Fruit fly (Drosophila melanogaster) whole organism, wandering third instar larva: Measurements from ENCODE around the gene eIF5B.

ENCODE experiments used
- CG32264 ChIP-seq: fragments of 200-800 bp; sonication (Bioruptor generic); optimal IDR thresholded peaks from 2 replicates; lab custom pipeline; 2016; ENCODE audit warnings: missing biosample characterization, missing genetic modification characterization
- CG9705 ChIP-seq: fragments of 200-800 bp; sonication (Bioruptor generic); optimal IDR thresholded peaks from 2 replicates; lab custom pipeline; 2018; ENCODE audit warnings: missing biosample characterization, mild to moderate bottlenecking, missing genetic modification characterization
- CrebA ChIP-seq: fragments of 200-800 bp; sonication (Bioruptor generic); optimal IDR thresholded peaks from 2 replicates; lab custom pipeline; 2016; ENCODE audit warnings: missing biosample characterization, mild to moderate bottlenecking, missing genetic modification characterization, borderline replicate concordance
- Dif ChIP-seq: fragments of 200-275, 200-300 bp; sonication (Bioruptor generic); optimal IDR thresholded peaks from 2 replicates; lab custom pipeline; 2018; ENCODE audit warnings: missing biosample characterization, missing genetic modification characterization; ENCODE audit not compliant: partially characterized antibody
- HLH106 ChIP-seq: fragments of 200-800 bp; optimal IDR thresholded peaks from 3 replicates; lab custom pipeline; 2019; ENCODE audit warnings: missing biosample characterization, mild to moderate bottlenecking, missing genetic modification characterization, moderate library complexity
- Hr78 ChIP-seq: fragments of >200 bp; optimal IDR thresholded peaks from 2 replicates; lab custom pipeline; 2017; ENCODE audit warnings: missing biosample characterization, missing genetic modification characterization
- Hr83 ChIP-seq: fragments of 200-300 bp; sonication (Bioruptor generic); optimal IDR thresholded peaks from 2 replicates; lab custom pipeline; 2016; ENCODE audit warnings: missing biosample characterization, mild to moderate bottlenecking, missing genetic modification characterization, moderate library complexity; ENCODE audit not compliant: poor library complexity, severe bottlenecking
- Jra ChIP-seq: sonication (Bioruptor generic); optimal IDR thresholded peaks from 2 replicates; lab custom pipeline; 2016; ENCODE audit warnings: missing biosample characterization, missing genetic modification characterization
- Mio ChIP-seq: sonication (Bioruptor generic); optimal IDR thresholded peaks from 2 replicates; lab custom pipeline; 2016; ENCODE audit warnings: missing biosample characterization, missing genetic modification characterization
- Myc ChIP-seq: fragments of >200 bp; optimal IDR thresholded peaks from 2 replicates; lab custom pipeline; 2017
- N ChIP-seq: fragments of >200 bp; optimal IDR thresholded peaks from 2 replicates; lab custom pipeline; 2018; ENCODE audit warnings: missing biosample characterization, missing external identifiers, missing genetic modification characterization
- OdsH ChIP-seq: fragments of 200-800 bp; sonication (Bioruptor generic); optimal IDR thresholded peaks from 2 replicates; lab custom pipeline; 2016; ENCODE audit warnings: missing biosample characterization, mild to moderate bottlenecking, missing genetic modification characterization
- Rel ChIP-seq, 2 experiments: fragments of 200-800 bp; sonication (Bioruptor generic) in 1 of 2; optimal IDR thresholded peaks; 2 replicates in 1 of 2; 3 replicates in 1 of 2; lab custom pipeline; 2016 to 2019; ENCODE audit warnings: mild to moderate bottlenecking in 2 of 2, missing biosample characterization in 2 of 2, missing genetic modification characterization in 2 of 2, moderate library complexity in 1 of 2
- Sp1 ChIP-seq: fragments of 200-800 bp; sonication (Bioruptor generic); optimal IDR thresholded peaks from 3 replicates; lab custom pipeline; 2019; ENCODE audit warnings: missing biosample characterization, mild to moderate bottlenecking, missing genetic modification characterization, moderate library complexity
- Vsx2 ChIP-seq: fragments of 200-300, 225-300 bp; sonication (Bioruptor generic); optimal IDR thresholded peaks from 2 replicates; lab custom pipeline; 2018; ENCODE audit warnings: missing biosample characterization, missing genetic modification characterization; ENCODE audit not compliant: partially characterized antibody
- br ChIP-seq: fragments of 200-800 bp; sonication (Bioruptor generic); optimal IDR thresholded peaks from 2 replicates; lab custom pipeline; 2016; ENCODE audit warnings: missing biosample characterization, missing genetic modification characterization
- dl ChIP-seq, 2 experiments: fragments of 175-275, 200-275 bp in 1 of 2; fragments of 200-275 bp in 1 of 2; sonication (Bioruptor generic); optimal IDR thresholded peaks; lab custom pipeline; 2018; ENCODE audit warnings: mild to moderate bottlenecking in 2 of 2, missing biosample characterization in 2 of 2, missing genetic modification characterization in 2 of 2, moderate library complexity in 2 of 2; ENCODE audit not compliant: partially characterized antibody in 2 of 2, insufficient read depth in 1 of 2
- dmrt93B ChIP-seq: fragments of 200-800 bp; sonication (Bioruptor generic); optimal IDR thresholded peaks from 2 replicates; lab custom pipeline; 2018; ENCODE audit warnings: missing biosample characterization, mild to moderate bottlenecking, missing genetic modification characterization
- dsf ChIP-seq: sonication (Bioruptor generic); optimal IDR thresholded peaks from 2 replicates; lab custom pipeline; 2016; ENCODE audit warnings: missing biosample characterization, missing genetic modification characterization, borderline replicate concordance
- ey ChIP-seq: fragments of 200-800 bp; sonication (Bioruptor generic); optimal IDR thresholded peaks from 2 replicates; lab custom pipeline; 2016; ENCODE audit warnings: missing biosample characterization, missing genetic modification characterization
- foxo ChIP-seq, 2 experiments: fragments of 200-800 bp; sonication (Bioruptor generic); optimal IDR thresholded peaks; 2 replicates in 1 of 2; 3 replicates in 1 of 2; lab custom pipeline; 2016 to 2017; ENCODE audit warnings: missing biosample characterization in 2 of 2, missing genetic modification characterization in 2 of 2
- fru ChIP-seq: fragments of 200-800 bp; sonication (Bioruptor generic); optimal IDR thresholded peaks from 3 replicates; lab custom pipeline; 2016; ENCODE audit warnings: missing biosample characterization, mild to moderate bottlenecking, missing genetic modification characterization
- h ChIP-seq: fragments of 200-800 bp; sonication (Bioruptor generic); optimal IDR thresholded peaks from 3 replicates; lab custom pipeline; 2016; ENCODE audit warnings: missing biosample characterization, mild to moderate bottlenecking, missing genetic modification characterization
- jim ChIP-seq: fragments of 175-275, 200-325 bp; sonication (Bioruptor generic); optimal IDR thresholded peaks from 2 replicates; lab custom pipeline; 2016; ENCODE audit warnings: missing biosample characterization, mild to moderate bottlenecking, missing genetic modification characterization
- lola ChIP-seq: fragments of >200 bp; optimal IDR thresholded peaks from 2 replicates; lab custom pipeline; 2017; ENCODE audit warnings: missing biosample characterization, missing genetic modification characterization
- pan ChIP-seq: fragments of >200 bp; optimal IDR thresholded peaks from 2 replicates; lab custom pipeline; 2017
- psq ChIP-seq: fragments of 200-800 bp; sonication (Bioruptor generic); optimal IDR thresholded peaks from 3 replicates; lab custom pipeline; 2017; ENCODE audit warnings: missing biosample characterization, mild to moderate bottlenecking, missing genetic modification characterization, moderate library complexity
- rgr ChIP-seq: fragments of 200-800 bp; sonication (Bioruptor generic); optimal IDR thresholded peaks from 3 replicates; lab custom pipeline; 2016; ENCODE audit warnings: missing biosample characterization, mild to moderate bottlenecking, missing genetic modification characterization
- sv ChIP-seq: fragments of 200-800 bp; sonication (Bioruptor generic); optimal IDR thresholded peaks from 3 replicates; lab custom pipeline; 2016; ENCODE audit warnings: missing biosample characterization, missing genetic modification characterization
- tai ChIP-seq: sonication (Bioruptor generic); optimal IDR thresholded peaks from 2 replicates; lab custom pipeline; 2016; ENCODE audit warnings: missing biosample characterization, missing genetic modification characterization
- usp ChIP-seq: fragments of >200 bp; optimal IDR thresholded peaks from 2 replicates; lab custom pipeline; 2017; ENCODE audit warnings: missing biosample characterization, missing genetic modification characterization
- woc ChIP-seq: sonication (Bioruptor generic); optimal IDR thresholded peaks from 2 replicates; lab custom pipeline; 2016; ENCODE audit warnings: missing biosample characterization, mild to moderate bottlenecking, missing genetic modification characterization

The eIF5B gene

dm6 chr3L:3385437-3385802 lies 75.4 kb downstream of the eIF5B start:
- TF ChIP-seq sv (GFP tag; lab: Kevin White, UChicago) (no peak), br (GFP tag; lab: Kevin White, UChicago) (no peak), Rel (GFP tag; optimal IDR thresholded peaks at IDR 0.05; lab: Kevin White, UChicago) (no peak), Rel (tag; optimal IDR thresholded peaks at IDR 0.05; lab: Kevin White, UChicago) (peak; percentile 83), Myc (lab: Kevin White, UChicago) (no peak), dsf (GFP tag; lab: Kevin White, UChicago) (no peak), Mio (GFP tag; lab: Kevin White, UChicago) (no peak)

- TF ChIP-seq woc (GFP tag; lab: Kevin White, UChicago) (peak; percentile 68), br (GFP tag; lab: Kevin White, UChicago) (no peak), dmrt93B (GFP tag; lab: Kevin White, UChicago) (peak; percentile 41), HLH106 (peak; percentile 54), jim (no peak), Jra (GFP tag; lab: Kevin White, UChicago) (no peak), psq (GFP tag; lab: Kevin White, UChicago) (peak; percentile 44), pan (lab: Kevin White, UChicago) (peak; percentile 63), OdsH (GFP tag; lab: Kevin White, UChicago) (peak; percentile 64), Mio (GFP tag; lab: Kevin White, UChicago) (no peak), Dif (GFP tag; lab: Kevin White, UChicago) (no peak), Hr78 (GFP tag; lab: Kevin White, UChicago) (no peak), fru (GFP tag; lab: Kevin White, UChicago) (peak; percentile 13), Sp1 (peak; percentile 57), foxo (GFP tag; optimal IDR thresholded peaks at IDR 0.05; lab: Kevin White, UChicago) (peak in 1 of 2 experiments; percentile 60), h (GFP tag; lab: Kevin White, UChicago) (peak; percentile 41), ey (GFP tag; lab: Kevin White, UChicago) (peak; percentile 19), rgr (peak; percentile 52), sv (GFP tag; lab: Kevin White, UChicago) (no peak), dl (GFP tag; optimal IDR thresholded peaks at IDR 0.05; lab: Kevin White, UChicago; ENCODE audit: insufficient read depth in 1 of 2, partially characterized antibody in 2 of 2) (no peak), Hr83 (GFP tag; lab: Kevin White, UChicago) (peak; percentile 42)
These were observed 76.0 kb downstream of the eIF5B start for dm6 chr3L:3384596-3385436.

dm6 chr3L:3383965-3384595 lies 76.7 kb downstream of the eIF5B start:
- TF ChIP-seq Jra (GFP tag; lab: Kevin White, UChicago), result no peak
- TF ChIP-seq fru (GFP tag; lab: Kevin White, UChicago), result no peak
- no peak for TF ChIP-seq Hr83 (GFP tag; lab: Kevin White, UChicago)
- no peak for TF ChIP-seq CG9705 (GFP tag; lab: Kevin White, UChicago)
- no peak for TF ChIP-seq Vsx2 (GFP tag; lab: Kevin White, UChicago)
- no peak for TF ChIP-seq Mio (GFP tag; lab: Kevin White, UChicago)
- no peak for TF ChIP-seq lola (GFP tag; lab: Kevin White, UChicago)
- no peak for TF ChIP-seq pan (lab: Kevin White, UChicago)
- TF ChIP-seq Rel (GFP tag; optimal IDR thresholded peaks at IDR 0.05; lab: Kevin White, UChicago), result no peak
- peak; percentile 29 for TF ChIP-seq Rel (tag; optimal IDR thresholded peaks at IDR 0.05; lab: Kevin White, UChicago)
- no peak for TF ChIP-seq rgr
- TF ChIP-seq OdsH (GFP tag; lab: Kevin White, UChicago), result no peak
- peak; percentile 75 for TF ChIP-seq Dif (GFP tag; lab: Kevin White, UChicago)
- peak; percentile 18 to 41 for TF ChIP-seq dl (GFP tag; optimal IDR thresholded peaks at IDR 0.05; lab: Kevin White, UChicago; ENCODE audit: insufficient read depth in 1 of 2, partially characterized antibody in 2 of 2)
- TF ChIP-seq sv (GFP tag; lab: Kevin White, UChicago), result no peak
- no peak for TF ChIP-seq woc (GFP tag; lab: Kevin White, UChicago)
- no peak for TF ChIP-seq foxo (GFP tag; optimal IDR thresholded peaks at IDR 0.05; lab: Kevin White, UChicago)
- no peak for TF ChIP-seq N (GFP tag; lab: Kevin White, UChicago)
- TF ChIP-seq CG32264, result no peak
- peak; percentile 10 for TF ChIP-seq psq (GFP tag; lab: Kevin White, UChicago)
- TF ChIP-seq usp (GFP tag; lab: Kevin White, UChicago), result no peak
- TF ChIP-seq ey (GFP tag; lab: Kevin White, UChicago), result no peak
- TF ChIP-seq Myc (lab: Kevin White, UChicago), result no peak
- TF ChIP-seq Hr78 (GFP tag; lab: Kevin White, UChicago), result no peak
- TF ChIP-seq CrebA, result no peak
- no peak for TF ChIP-seq tai (GFP tag; lab: Kevin White, UChicago)
